Fruit fly (Drosophila melanogaster) Kc167 (cell line): Measurements from ENCODE around the gene CG7381.

ENCODE experiments used
- Sin3A ChIP-seq: fragments of >200 bp; optimal IDR thresholded peaks from 2 replicates; lab custom pipeline; 2018; ENCODE audit warnings: missing external identifiers
- h ChIP-seq: fragments of >200 bp; optimal IDR thresholded peaks from 3 replicates; lab custom pipeline; 2018; ENCODE audit warnings: missing external identifiers
- psq ChIP-seq: fragments of >200 bp; optimal IDR thresholded peaks from 2 replicates; lab custom pipeline; 2017; ENCODE audit warnings: missing external identifiers

DNA sequence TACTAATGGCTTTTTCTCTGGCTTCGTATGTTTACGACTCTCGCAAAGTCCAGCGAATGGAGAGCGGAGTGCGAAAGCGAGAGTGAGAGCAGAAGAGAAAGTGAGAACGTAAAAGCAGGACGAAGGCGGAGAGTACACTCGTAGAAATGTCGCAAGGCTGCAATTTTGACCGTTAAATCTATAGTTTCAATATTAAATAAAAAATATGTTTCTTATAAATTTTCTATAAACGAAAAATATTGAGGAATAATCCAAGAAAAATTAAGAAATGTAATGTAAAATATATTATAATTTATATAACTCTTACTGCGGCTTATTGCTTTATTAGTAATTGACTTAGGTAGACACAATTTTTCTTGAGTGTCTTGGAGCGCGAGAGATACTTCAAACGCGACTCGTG is 2.8 kb downstream of the CG7381 start:
- no peak for TF ChIP-seq Sin3A (lab: Kevin White, UChicago)
- no peak for TF ChIP-seq h (lab: Kevin White, UChicago)
- TF ChIP-seq psq = no peak
